Fruit fly (Drosophila melanogaster): ENCODE results near the gene CG1387.

CG1387 gene

DNA sequence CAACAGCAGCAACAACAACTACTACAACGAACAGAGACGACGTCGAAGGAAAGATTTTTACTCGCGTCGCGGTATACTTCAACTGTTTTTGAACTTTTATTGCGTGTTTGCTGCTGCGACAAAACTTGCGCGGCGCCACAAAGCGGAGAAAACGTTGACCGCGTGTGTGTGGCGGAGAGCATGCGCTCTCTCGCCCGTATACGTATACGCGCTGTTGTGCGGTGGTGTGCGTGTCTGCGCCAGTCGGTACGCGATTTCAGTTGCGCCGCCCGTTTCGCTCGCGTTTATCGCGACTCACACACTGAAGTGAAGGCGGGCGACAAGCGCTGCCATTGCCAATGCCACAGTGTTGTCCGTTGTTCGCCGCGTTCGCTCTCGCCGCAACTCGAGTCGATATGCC, 24.2 kb downstream of the CG1387 start:
- no peak for TF ChIP-seq acj6 (GFP tag; optimal IDR thresholded peaks at IDR 0.05)
- peak; percentile 96 for TF ChIP-seq CG6163 (GFP tag; IDR thresholded peaks at IDR 0.05)
- TF ChIP-seq spab (GFP tag; optimal IDR thresholded peaks at IDR 0.05), result no peak
- TF ChIP-seq OdsH (GFP tag; optimal IDR thresholded peaks at IDR 0.05), result no peak
- TF ChIP-seq esn (GFP tag; optimal IDR thresholded peaks at IDR 0.05), result no peak
- peak; percentile 15 for TF ChIP-seq Smox (GFP tag; optimal IDR thresholded peaks at IDR 0.05)
- no peak for TF ChIP-seq Hr39 (GFP tag; optimal IDR thresholded peaks at IDR 0.05)
- peak; percentile 28 for TF ChIP-seq CG34406 (GFP tag; optimal IDR thresholded peaks at IDR 0.05)
- peak; percentile 31 for TF ChIP-seq dac (GFP tag; optimal IDR thresholded peaks at IDR 0.05)
- no peak for TF ChIP-seq salr (GFP tag; optimal IDR thresholded peaks at IDR 0.05)
- TF ChIP-seq CG3919 (GFP tag; optimal IDR thresholded peaks at IDR 0.05), result peak; percentile 34
- no peak for TF ChIP-seq pdm3 (GFP tag; optimal IDR thresholded peaks at IDR 0.05)
- no peak for TF ChIP-seq svp (GFP tag)
- peak; percentile 85; the same call in 1 of the 2 replicates for TF ChIP-seq CG11294 (GFP tag; IDR thresholded peaks at IDR 0.05)
- peak; percentile 4 for TF ChIP-seq CG10669 (GFP tag; optimal IDR thresholded peaks at IDR 0.05)
- TF ChIP-seq CG11762 (GFP tag; optimal IDR thresholded peaks at IDR 0.05; ENCODE audit: insufficient read depth), result peak; percentile 10
- peak; percentile 76 for TF ChIP-seq CG6808 (GFP tag; optimal IDR thresholded peaks at IDR 0.05)
- peak; percentile 82 for TF ChIP-seq Eip78C (GFP tag)
- TF ChIP-seq CG16779 (tag; optimal IDR thresholded peaks at IDR 0.05), result peak; percentile 84
- peak; percentile 63 for TF ChIP-seq topi (GFP tag; optimal IDR thresholded peaks at IDR 0.05)
- peak; percentile 56 for TF ChIP-seq net (GFP tag; optimal IDR thresholded peaks at IDR 0.05)
- peak; percentile 71 for TF ChIP-seq dsx (GFP tag; optimal IDR thresholded peaks at IDR 0.05; ENCODE audit: poor library complexity, severe bottlenecking)
- TF ChIP-seq CG6854 (GFP tag; optimal IDR thresholded peaks at IDR 0.05), result peak; percentile 93
- peak; percentile 20 for TF ChIP-seq fd59A (GFP tag; optimal IDR thresholded peaks at IDR 0.05)
- no peak for TF ChIP-seq CG10631 (GFP tag; optimal IDR thresholded peaks at IDR 0.05)
- no peak for TF ChIP-seq achi (GFP tag; optimal IDR thresholded peaks at IDR 0.05)
- TF ChIP-seq CG6792 (GFP tag; optimal IDR thresholded peaks at IDR 0.05), result no peak
- peak; percentile 60 for TF ChIP-seq vri (GFP tag; optimal IDR thresholded peaks at IDR 0.05)
- no peak for TF ChIP-seq Met (GFP tag; optimal IDR thresholded peaks at IDR 0.05)
- peak; percentile 92 for TF ChIP-seq eg (GFP tag; IDR thresholded peaks at IDR 0.05)
- TF ChIP-seq Sox15 (GFP tag; optimal IDR thresholded peaks at IDR 0.05), result no peak
- peak; percentile 74 for TF ChIP-seq Sox102F (GFP tag; optimal IDR thresholded peaks at IDR 0.05)
- TF ChIP-seq fkh (GFP tag; optimal IDR thresholded peaks at IDR 0.05), result peak; percentile 42
- no peak for TF ChIP-seq CG11902 (GFP tag; optimal IDR thresholded peaks at IDR 0.05)
- no peak for TF ChIP-seq CG4318 (GFP tag; optimal IDR thresholded peaks at IDR 0.05)
- peak; percentile 14 for TF ChIP-seq CG3032 (tag; optimal IDR thresholded peaks at IDR 0.05)
- TF ChIP-seq cyc (GFP tag; optimal IDR thresholded peaks at IDR 0.05), result no peak
- TF ChIP-seq Eip75B (GFP tag; optimal IDR thresholded peaks at IDR 0.05), result peak; percentile 14
- no peak for TF ChIP-seq CG31627 (GFP tag; optimal IDR thresholded peaks at IDR 0.05)
- TF ChIP-seq fd85E (GFP tag; optimal IDR thresholded peaks at IDR 0.05), result peak; percentile 79
- no peak for TF ChIP-seq CG7368 (GFP tag; optimal IDR thresholded peaks at IDR 0.05)
- TF ChIP-seq CG1621 (tag; optimal IDR thresholded peaks at IDR 0.05), result peak; percentile 63
- TF ChIP-seq lz (GFP tag; optimal IDR thresholded peaks at IDR 0.05), result peak; percentile 7
- TF ChIP-seq Hr38 (GFP tag; optimal IDR thresholded peaks at IDR 0.05), result no peak
- TF ChIP-seq Sox14 (GFP tag; optimal IDR thresholded peaks at IDR 0.05), result no peak
- TF ChIP-seq Gug (GFP tag; IDR thresholded peaks at IDR 0.05), result peak; percentile 82
- peak; percentile 98 for TF ChIP-seq Eip93F (GFP tag; optimal IDR thresholded peaks at IDR 0.05)
- TF ChIP-seq ss (GFP tag; optimal IDR thresholded peaks at IDR 0.05), result peak; percentile 88 to 92
- TF ChIP-seq Blimp-1 (GFP tag; optimal IDR thresholded peaks at IDR 0.05), result peak; percentile 24
- TF ChIP-seq CG8119 (GFP tag; IDR thresholded peaks at IDR 0.05), result peak; percentile 93
- TF ChIP-seq Hr4 (GFP tag; optimal IDR thresholded peaks at IDR 0.05), result no peak
- peak; percentile 78 for TF ChIP-seq CG9139 (GFP tag; optimal IDR thresholded peaks at IDR 0.05)
- TF ChIP-seq CG8632 (GFP tag; optimal IDR thresholded peaks at IDR 0.05), result peak; percentile 39

All from whole organism, prepupa.